Fruit fly (Drosophila melanogaster) whole organism, prepupa: Measurements from ENCODE around the gene Cep97.

Experiments
- CG10669 ChIP-seq: fragments of 200-800 bp; sonication (Bioruptor generic); optimal IDR thresholded peaks from 3 replicates; lab custom pipeline; 2018; ENCODE audit warnings: missing biosample characterization, mild to moderate bottlenecking, missing genetic modification characterization, moderate library complexity
- CG11294 ChIP-seq: fragments of 200-800 bp; sonication (Bioruptor generic); IDR thresholded peaks from 2 replicates; pipeline ENCODE4 v1.3.6; 2022; ENCODE audit warnings: missing biosample characterization, missing genetic modification characterization
- CG6276 ChIP-seq: fragments of 200-800 bp; sonication (Bioruptor generic); optimal IDR thresholded peaks from 2 replicates; lab custom pipeline; 2017; ENCODE audit warnings: missing biosample characterization, mild to moderate bottlenecking, missing genetic modification characterization
- Eip75B ChIP-seq: fragments of 200-800 bp; sonication (Bioruptor generic); optimal IDR thresholded peaks from 3 replicates; lab custom pipeline; 2016; ENCODE audit warnings: missing biosample characterization, missing genetic modification characterization
- Ets96B ChIP-seq: fragments of 200-800 bp; optimal IDR thresholded peaks from 2 replicates; lab custom pipeline; 2019; ENCODE audit warnings: missing biosample characterization, mild to moderate bottlenecking, missing genetic modification characterization, moderate library complexity
- Hr39 ChIP-seq: fragments of 200-800 bp; sonication (Bioruptor generic); optimal IDR thresholded peaks from 2 replicates; lab custom pipeline; 2016; ENCODE audit warnings: missing biosample characterization, missing genetic modification characterization
- Lpt ChIP-seq: fragments of 200-800 bp; sonication (Bioruptor generic); optimal IDR thresholded peaks from 3 replicates; lab custom pipeline; 2016; ENCODE audit warnings: missing biosample characterization, missing genetic modification characterization
- Met ChIP-seq: fragments of 200-800 bp; sonication (Bioruptor generic); optimal IDR thresholded peaks from 3 replicates; lab custom pipeline; 2016; ENCODE audit warnings: missing biosample characterization, missing genetic modification characterization
- OdsH ChIP-seq: fragments of 200-800 bp; sonication (Bioruptor generic); optimal IDR thresholded peaks from 3 replicates; lab custom pipeline; 2016; ENCODE audit warnings: missing biosample characterization, missing genetic modification characterization
- Sox102F ChIP-seq: fragments of 200-800 bp; sonication (Bioruptor generic); optimal IDR thresholded peaks from 2 replicates; lab custom pipeline; 2016; ENCODE audit warnings: missing biosample characterization, mild to moderate bottlenecking, missing genetic modification characterization
- lz ChIP-seq: fragments of 200-800 bp; sonication (Bioruptor generic); optimal IDR thresholded peaks from 3 replicates; lab custom pipeline; 2016; ENCODE audit warnings: missing biosample characterization, missing genetic modification characterization
- salr ChIP-seq, 2 experiments: fragments of 200-800 bp; sonication (Bioruptor generic); optimal IDR thresholded peaks; 3 replicates each; lab custom pipeline; 2016 to 2018; ENCODE audit warnings: missing biosample characterization in 2 of 2, missing genetic modification characterization in 2 of 2, mild to moderate bottlenecking in 1 of 2
- spab ChIP-seq: fragments of 200-800 bp; sonication (Bioruptor generic); optimal IDR thresholded peaks from 2 replicates; lab custom pipeline; 2017; ENCODE audit warnings: missing biosample characterization, mild to moderate bottlenecking, missing genetic modification characterization, missing genetic modification reagents
- topi ChIP-seq: fragments of 200-800 bp; sonication (Bioruptor generic); optimal IDR thresholded peaks from 3 replicates; lab custom pipeline; 2016; ENCODE audit warnings: missing biosample characterization, missing genetic modification characterization

dm6 chr2L:3852120-3852519, 15.4 kb upstream of the Cep97 start:
- TF ChIP-seq spab (GFP tag; lab: Kevin White, UChicago): no peak
- peak in 1 of 2 experiments; percentile 8 for TF ChIP-seq salr (GFP tag; optimal IDR thresholded peaks at IDR 0.05; lab: Kevin White, UChicago)
- TF ChIP-seq Met (GFP tag; lab: Kevin White, UChicago): peak; percentile 32
- no peak for TF ChIP-seq Eip75B (GFP tag; lab: Kevin White, UChicago)
- TF ChIP-seq CG10669 (GFP tag; lab: Kevin White, UChicago): peak; percentile 5
- TF ChIP-seq Sox102F (GFP tag; lab: Kevin White, UChicago): peak; percentile 20
- no peak for TF ChIP-seq CG11294 (GFP tag; lab: Robert Waterston, UW)
- no peak for TF ChIP-seq Lpt
- peak; percentile 13 for TF ChIP-seq Ets96B
- TF ChIP-seq Hr39 (GFP tag; lab: Kevin White, UChicago): peak; percentile 3
- TF ChIP-seq topi (GFP tag; lab: Kevin White, UChicago): peak; percentile 21
- no peak for TF ChIP-seq OdsH
- peak; percentile 19 for TF ChIP-seq lz (GFP tag; lab: Kevin White, UChicago)
- TF ChIP-seq CG6276: no peak
